Fruit fly (Drosophila melanogaster): ENCODE measurements around the gene slou.
A peak's percentile ranks its signal among the peaks of the same experiment; 100 is the strongest.

Gene slou

DNA sequence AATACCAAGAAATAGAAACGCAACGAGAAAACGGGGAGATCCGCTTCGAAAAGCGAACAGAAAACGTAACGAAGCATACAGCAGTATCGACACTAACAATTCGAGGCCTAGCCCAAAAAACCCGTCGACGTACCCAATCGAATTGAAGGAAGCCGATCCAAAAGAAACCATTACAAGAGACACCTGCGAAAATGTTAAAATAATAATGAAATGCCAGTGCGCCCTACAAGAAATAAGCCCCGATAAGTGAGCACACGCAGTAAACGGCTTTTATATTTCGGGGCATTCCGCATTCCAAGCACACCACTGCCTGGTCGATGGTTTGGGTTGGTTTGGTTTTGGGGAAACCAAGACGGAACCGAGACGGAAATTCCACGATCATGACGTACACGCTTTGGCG lies 29.4 kb upstream of the slou start (continued):
- 0 out of 4 replicates have a peak, but pooled peaks have one; percentile 50 for TF ChIP-seq chinmo (GFP tag; IDR thresholded peaks at IDR 0.05; ENCODE audit: partially characterized antibody)
- no peak for TF ChIP-seq ems (GFP tag; optimal IDR thresholded peaks at IDR 0.05)
- no peak for TF ChIP-seq CG9727 (GFP tag; optimal IDR thresholded peaks at IDR 0.05)
- no peak for TF ChIP-seq CG8290 (GFP tag; optimal IDR thresholded peaks at IDR 0.05)
- TF ChIP-seq CG8290 (tag; optimal IDR thresholded peaks at IDR 0.05): peak in 1 of 2 experiments; percentile 29
- no peak for TF ChIP-seq fru (optimal IDR thresholded peaks at IDR 0.05)
- no peak for TF ChIP-seq CG11085 (GFP tag; IDR thresholded peaks at IDR 0.05)
- TF ChIP-seq BtbVII (GFP tag; optimal IDR thresholded peaks at IDR 0.05): peak; percentile 12
- TF ChIP-seq Med (GFP tag): no peak
- TF ChIP-seq Eip74EF (GFP tag; optimal IDR thresholded peaks at IDR 0.05): peak in 1 of 2 experiments; percentile 44
- no peak for TF ChIP-seq hbn (GFP tag; IDR thresholded peaks at IDR 0.05; ENCODE audit: partially characterized antibody)
- no peak for TF ChIP-seq Hr39 (optimal IDR thresholded peaks at IDR 0.05)
- TF ChIP-seq odd (GFP tag; optimal IDR thresholded peaks at IDR 0.05): no peak
- no peak for TF ChIP-seq HmgZ (tag; optimal IDR thresholded peaks at IDR 0.05)
- peak; percentile 43; the same call in 1 of the 2 replicates for TF ChIP-seq Atf6 (GFP tag; IDR thresholded peaks at IDR 0.05)
- no peak for TF ChIP-seq sqz (GFP tag; optimal IDR thresholded peaks at IDR 0.05)
- TF ChIP-seq CG34224 (GFP tag; IDR thresholded peaks at IDR 0.05; ENCODE audit: partially characterized antibody): no peak
- TF ChIP-seq Atf3 (GFP tag; optimal IDR thresholded peaks at IDR 0.05): no peak
- TF ChIP-seq CG2120 (GFP tag; optimal IDR thresholded peaks at IDR 0.05): no peak
- TF ChIP-seq pfk (GFP tag; optimal IDR thresholded peaks at IDR 0.05): no peak
- TF ChIP-seq CG12391 (tag; optimal IDR thresholded peaks at IDR 0.05): no peak
- peak; percentile 78 for TF ChIP-seq kni (GFP tag; optimal IDR thresholded peaks at IDR 0.05)
- no peak for TF ChIP-seq CG10321 (GFP tag; IDR thresholded peaks at IDR 0.05)
- TF ChIP-seq unpg (GFP tag; optimal IDR thresholded peaks at IDR 0.05): no peak

DNA sequence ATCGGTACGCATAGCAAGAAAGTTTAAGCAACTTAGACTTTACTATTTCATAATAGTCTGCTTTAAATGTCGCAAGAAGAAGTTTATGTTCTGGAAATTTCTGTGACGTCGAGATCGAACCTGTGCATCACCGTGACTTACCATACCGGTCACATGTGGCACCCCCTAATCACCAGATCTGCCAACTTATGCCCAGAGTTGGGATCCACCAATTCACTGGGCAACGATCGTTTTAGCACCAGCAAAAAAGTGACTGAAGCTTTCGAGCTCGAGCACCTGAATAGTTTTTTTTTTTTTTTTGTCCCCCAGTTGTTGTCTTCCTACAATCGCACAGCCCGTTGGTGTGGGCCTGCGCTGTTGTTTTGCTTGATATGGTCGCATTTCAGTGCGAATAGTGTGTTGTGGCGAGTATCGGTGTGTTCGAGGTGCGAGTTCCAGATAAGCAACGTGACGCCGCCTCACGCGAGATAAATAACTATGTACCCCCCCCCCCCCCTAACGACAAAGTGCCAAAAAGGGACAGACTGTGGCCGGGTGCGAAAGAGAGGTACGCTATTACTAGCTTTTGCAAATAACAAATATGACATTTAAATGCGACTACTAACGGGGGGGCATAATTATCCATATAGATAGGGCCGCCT lies 27.4 kb upstream of the slou start:
- TF ChIP-seq az2 (GFP tag; optimal IDR thresholded peaks at IDR 0.05): no peak
- no peak for TF ChIP-seq tll (GFP tag; optimal IDR thresholded peaks at IDR 0.05)
- peak; percentile 77 for TF ChIP-seq CG3995 (GFP tag; optimal IDR thresholded peaks at IDR 0.05)
- TF ChIP-seq CG11456 (GFP tag; IDR thresholded peaks at IDR 0.05): 0 out of 3 replicates have a peak, but pooled peaks have one; percentile 38
- TF ChIP-seq CG3163 (GFP tag; optimal IDR thresholded peaks at IDR 0.05): no peak
- no peak for TF ChIP-seq Eip74EF (GFP tag; optimal IDR thresholded peaks at IDR 0.05)
- no peak for TF ChIP-seq CG4854 (GFP tag; optimal IDR thresholded peaks at IDR 0.05)
- TF ChIP-seq bsh (GFP tag; optimal IDR thresholded peaks at IDR 0.05): no peak
- no peak for TF ChIP-seq croc (GFP tag; conservative IDR thresholded peaks at IDR 0.05)
- no peak for TF ChIP-seq CG2889 (GFP tag; IDR thresholded peaks at IDR 0.05)
- TF ChIP-seq crp (GFP tag; optimal IDR thresholded peaks at IDR 0.05): no peak
- no peak for TF ChIP-seq jing (GFP tag; optimal IDR thresholded peaks at IDR 0.05)
- TF ChIP-seq CG10979 (tag; optimal IDR thresholded peaks at IDR 0.05): no peak
- TF ChIP-seq Usf (GFP tag; optimal IDR thresholded peaks at IDR 0.05): no peak
- peak; percentile 22 for TF ChIP-seq Jarid2 (GFP tag; optimal IDR thresholded peaks at IDR 0.05)
- TF ChIP-seq CG8478 (optimal IDR thresholded peaks at IDR 0.05): no peak
- TF ChIP-seq CG12769 (tag; optimal IDR thresholded peaks at IDR 0.05): peak; percentile 45
- 0 out of 3 replicates have a peak, but pooled peaks have one; percentile 7 for TF ChIP-seq CG16813 (GFP tag; IDR thresholded peaks at IDR 0.05; ENCODE audit: partially characterized antibody)
- TF ChIP-seq lab (GFP tag; optimal IDR thresholded peaks at IDR 0.05): peak; percentile 54
- peak; percentile 79 for TF ChIP-seq Hey (tag; optimal IDR thresholded peaks at IDR 0.05)
- no peak for TF ChIP-seq D (optimal IDR thresholded peaks at IDR 0.05)
- no peak for TF ChIP-seq D (GFP tag; optimal IDR thresholded peaks at IDR 0.05)
- TF ChIP-seq CG8359 (GFP tag; optimal IDR thresholded peaks at IDR 0.05; ENCODE audit: borderline replicate concordance): no peak
- peak; percentile 26; the same call in 1 of the 3 replicates for TF ChIP-seq CG34422 (GFP tag; IDR thresholded peaks at IDR 0.05)
- no peak for TF ChIP-seq Lim3 (GFP tag; IDR thresholded peaks at IDR 0.05)
- peak; percentile 92 for TF ChIP-seq sug (tag; optimal IDR thresholded peaks at IDR 0.05)
- TF ChIP-seq sim (GFP tag; IDR thresholded peaks at IDR 0.05): no peak
- 0 out of 3 replicates have a peak, but pooled peaks have one; percentile 60 for TF ChIP-seq CG2199 (GFP tag; IDR thresholded peaks at IDR 0.05)

Data from whole organism, embryonic.